Fruit fly (Drosophila melanogaster): ENCODE results near the gene mud.

The mud gene

dm6 chrX:14233843-14234337, 13.6 kb upstream of the mud start, which contains the start of gene CG42271 (continued):
- TF ChIP-seq sc (optimal IDR thresholded peaks at IDR 0.05) (no peak), sc (GFP tag; optimal IDR thresholded peaks at IDR 0.05) (no peak), Dbx (GFP tag; IDR thresholded peaks at IDR 0.05) (peak; percentile 44; the same call in 1 of the 3 replicates), sug (tag; optimal IDR thresholded peaks at IDR 0.05) (peak; percentile 63), bsh (GFP tag; optimal IDR thresholded peaks at IDR 0.05) (peak in 1 of 2 experiments; percentile 36), CG14441 (GFP tag; IDR thresholded peaks at IDR 0.05) (no peak), CG4707 (GFP tag; optimal IDR thresholded peaks at IDR 0.05) (no peak), CG4854 (GFP tag; optimal IDR thresholded peaks at IDR 0.05) (no peak), nau (GFP tag; optimal IDR thresholded peaks at IDR 0.05) (no peak), twi (tag; optimal IDR thresholded peaks at IDR 0.05) (peak; percentile 4), dmrt99B (tag; optimal IDR thresholded peaks at IDR 0.05) (no peak), CG13123 (GFP tag; optimal IDR thresholded peaks at IDR 0.05) (no peak), exex (tag; optimal IDR thresholded peaks at IDR 0.05) (no peak), amos (GFP tag; IDR thresholded peaks at IDR 0.05; ENCODE audit: partially characterized antibody) (peak; percentile 89), emc (GFP tag; optimal IDR thresholded peaks at IDR 0.05) (no peak), CG5245 (GFP tag; optimal IDR thresholded peaks at IDR 0.05) (no peak), Usf (GFP tag; optimal IDR thresholded peaks at IDR 0.05) (no peak), CG15696 (tag; optimal IDR thresholded peaks at IDR 0.05) (peak; percentile 55), CG12071 (GFP tag; optimal IDR thresholded peaks at IDR 0.05) (no peak), B-H2 (GFP tag; optimal IDR thresholded peaks at IDR 0.05) (no peak), CG3847 (GFP tag; IDR thresholded peaks at IDR 0.05) (peak; percentile 48), CG6175 (GFP tag; IDR thresholded peaks at IDR 0.05) (no peak), CG11085 (GFP tag; IDR thresholded peaks at IDR 0.05) (no peak), CG11398 (GFP tag; optimal IDR thresholded peaks at IDR 0.05) (no peak), knrl (GFP tag; IDR thresholded peaks at IDR 0.05; ENCODE audit: partially characterized antibody) (peak; percentile 97), CG4328 (GFP tag; optimal IDR thresholded peaks at IDR 0.05) (peak; percentile 22), Vsx1 (GFP tag; optimal IDR thresholded peaks at IDR 0.05) (peak; percentile 36), nom (GFP tag; optimal IDR thresholded peaks at IDR 0.05) (no peak), aop (GFP tag; IDR thresholded peaks at IDR 0.05) (no peak), so (GFP tag; IDR thresholded peaks at IDR 0.05) (no peak), CG6689 (GFP tag; IDR thresholded peaks at IDR 0.05) (0 out of 2 replicates have a peak, but pooled peaks have one; percentile 12), phol (tag; optimal IDR thresholded peaks at IDR 0.05) (peak; percentile 64), Poxn (GFP tag; IDR thresholded peaks at IDR 0.05) (no peak), CG17186 (GFP tag; optimal IDR thresholded peaks at IDR 0.05) (no peak), Pdp1 (GFP tag; optimal IDR thresholded peaks at IDR 0.05) (no peak), CG17359 (tag; optimal IDR thresholded peaks at IDR 0.05) (peak; percentile 34), disco-r (GFP tag; optimal IDR thresholded peaks at IDR 0.05) (no peak), CG8290 (GFP tag; optimal IDR thresholded peaks at IDR 0.05) (peak; percentile 18), CG8290 (tag; optimal IDR thresholded peaks at IDR 0.05) (no peak), CG17802 (tag; optimal IDR thresholded peaks at IDR 0.05) (no peak), CG1024 (GFP tag; IDR thresholded peaks at IDR 0.05) (no peak), CG2202 (tag; optimal IDR thresholded peaks at IDR 0.05) (no peak), PHDP (tag; optimal IDR thresholded peaks at IDR 0.05) (no peak), h (optimal IDR thresholded peaks at IDR 0.05) (no peak), Spps (tag; optimal IDR thresholded peaks at IDR 0.05) (peak; percentile 13), CG6813 (GFP tag; optimal IDR thresholded peaks at IDR 0.05) (peak; percentile 25), CG3995 (GFP tag; optimal IDR thresholded peaks at IDR 0.05) (no peak), pb (GFP tag; optimal IDR thresholded peaks at IDR 0.05) (no peak), zf30C (GFP tag; optimal IDR thresholded peaks at IDR 0.05) (no peak), crp (GFP tag; optimal IDR thresholded peaks at IDR 0.05) (peak in 1 of 2 experiments; percentile 26), CG16779 (GFP tag; IDR thresholded peaks at IDR 0.05) (no peak)

Measured in whole organism, embryonic.